Fruit fly (Drosophila melanogaster) whole organism, embryonic: Measurements from ENCODE around the gene mthl14.

ENCODE experiments used
- B-H2 ChIP-seq: fragments of 200-800 bp; sonication (Bioruptor generic); optimal IDR thresholded peaks from 2 replicates; lab custom pipeline; 2018; ENCODE audit warnings: missing biosample characterization, mild to moderate bottlenecking, missing genetic modification characterization
- Blimp-1 ChIP-seq: fragments of 200-800 bp; sonication (Bioruptor generic); optimal IDR thresholded peaks from 3 replicates; lab custom pipeline; 2018; ENCODE audit warnings: missing biosample characterization, missing genetic modification characterization, mild to moderate bottlenecking, moderate library complexity, missing genetic modification reagents
- CG10147 ChIP-seq: fragments of 200-800 bp; sonication (Bioruptor generic); optimal IDR thresholded peaks from 2 replicates; lab custom pipeline; 2019; ENCODE audit warnings: missing biosample characterization, mild to moderate bottlenecking, missing genetic modification characterization, moderate library complexity
- CG10321 ChIP-seq: fragments of 200-800 bp; sonication (Bioruptor generic); IDR thresholded peaks from 2 replicates; pipeline ENCODE4 v1.3.6; 2022; ENCODE audit warnings: missing biosample characterization, missing genetic modification characterization
- CG10565 ChIP-seq: fragments of 200-800 bp; sonication (Bioruptor generic); optimal IDR thresholded peaks from 3 replicates; lab custom pipeline; 2016; ENCODE audit warnings: missing biosample characterization, mild to moderate bottlenecking, missing genetic modification characterization
- CG12299 ChIP-seq: fragments of 200-800 bp; sonication (Bioruptor generic); optimal IDR thresholded peaks from 2 replicates; lab custom pipeline; 2018; ENCODE audit warnings: missing biosample characterization, mild to moderate bottlenecking, missing genetic modification characterization
- CG13775 ChIP-seq: fragments of 200-800 bp; sonication (Bioruptor generic); optimal IDR thresholded peaks from 3 replicates; lab custom pipeline; 2017; ENCODE audit warnings: missing biosample characterization, mild to moderate bottlenecking, missing genetic modification characterization
- CG1602 ChIP-seq: fragments of 200-800 bp; sonication (Bioruptor generic); optimal IDR thresholded peaks from 3 replicates; lab custom pipeline; 2016; ENCODE audit warnings: missing biosample characterization, missing genetic modification characterization
- CG16779 ChIP-seq: fragments of 200-800 bp; sonication (Bioruptor generic); IDR thresholded peaks from 2 replicates; pipeline ENCODE4 v1.3.6; 2022; ENCODE audit warnings: missing biosample characterization, missing genetic modification characterization
- CG18764 ChIP-seq: fragments of 200-800 bp; sonication (Bioruptor generic); optimal IDR thresholded peaks from 3 replicates; lab custom pipeline; 2016; ENCODE audit warnings: missing biosample characterization, missing genetic modification characterization
- CG2129 ChIP-seq: fragments of 200-800 bp; sonication (Bioruptor generic); IDR thresholded peaks from 2 replicates; pipeline ENCODE4 v1.3.6; 2022; ENCODE audit warnings: missing biosample characterization, missing genetic modification characterization; ENCODE audit not compliant: partially characterized antibody
- CG30020 ChIP-seq: fragments of 200-800 bp; optimal IDR thresholded peaks from 2 replicates; lab custom pipeline; 2019; ENCODE audit warnings: missing biosample characterization, mild to moderate bottlenecking, missing genetic modification characterization, moderate library complexity
- CG4282 ChIP-seq: fragments of 200-800 bp; sonication (Bioruptor generic); optimal IDR thresholded peaks from 2 replicates; lab custom pipeline; 2016; ENCODE audit warnings: missing biosample characterization, missing genetic modification characterization
- CG6175 ChIP-seq: fragments of 200-800 bp; sonication (Bioruptor generic); IDR thresholded peaks from 3 replicates; pipeline ENCODE4 v1.3.6; 2022; ENCODE audit warnings: missing biosample characterization, missing genetic modification characterization
- CG8359 ChIP-seq: fragments of 200-800 bp; sonication (Bioruptor generic); optimal IDR thresholded peaks from 2 replicates; lab custom pipeline; 2017; ENCODE audit warnings: missing biosample characterization, mild to moderate bottlenecking, missing genetic modification characterization, borderline replicate concordance
- CG9797 ChIP-seq: fragments of 200-800 bp; sonication (Bioruptor generic); optimal IDR thresholded peaks from 3 replicates; lab custom pipeline; 2018; ENCODE audit warnings: missing biosample characterization, mild to moderate bottlenecking, missing genetic modification characterization
- CG9876 ChIP-seq: fragments of 200-800 bp; sonication (Bioruptor generic); optimal IDR thresholded peaks from 2 replicates; lab custom pipeline; 2016; ENCODE audit warnings: missing biosample characterization, missing genetic modification characterization
- Dip2 ChIP-seq: fragments of 200-800 bp; sonication (Bioruptor generic); IDR thresholded peaks from 2 replicates; pipeline ENCODE4 v1.3.6; 2022; ENCODE audit warnings: missing biosample characterization, missing genetic modification characterization
- E2f1 ChIP-seq: fragments of 200-800 bp; sonication (Bioruptor generic); IDR thresholded peaks from 2 replicates; pipeline ENCODE4 v1.3.6; 2022; ENCODE audit warnings: missing biosample characterization, missing genetic modification characterization
- ERR ChIP-seq: fragments of 200-800 bp; sonication (Bioruptor generic); optimal IDR thresholded peaks from 2 replicates; lab custom pipeline; 2016; ENCODE audit warnings: missing biosample characterization, missing genetic modification characterization
- Elba2 ChIP-seq: fragments of 200-800 bp; sonication (Bioruptor generic); optimal IDR thresholded peaks from 3 replicates; lab custom pipeline; 2016; ENCODE audit warnings: missing biosample characterization, missing genetic modification characterization
- Ets97D ChIP-seq: fragments of 200-800 bp; sonication (Bioruptor generic); optimal IDR thresholded peaks from 3 replicates; lab custom pipeline; 2016; ENCODE audit warnings: missing biosample characterization, missing genetic modification characterization
- MESR4 ChIP-seq: fragments of 200-800 bp; sonication (Bioruptor generic); optimal IDR thresholded peaks from 2 replicates; lab custom pipeline; 2018; ENCODE audit warnings: missing biosample characterization, mild to moderate bottlenecking, missing genetic modification characterization, moderate library complexity
- Mrtf ChIP-seq: fragments of 200-800 bp; sonication (Bioruptor generic); IDR thresholded peaks from 3 replicates; pipeline ENCODE4 v1.3.6; 2022; ENCODE audit warnings: missing biosample characterization, missing genetic modification characterization
- Nf-YB ChIP-seq: fragments of 200-800 bp; sonication (Bioruptor generic); optimal IDR thresholded peaks from 3 replicates; lab custom pipeline; 2019; ENCODE audit warnings: missing biosample characterization, mild to moderate bottlenecking, missing genetic modification characterization, moderate library complexity
- Ssrp ChIP-seq: fragments of 200-800 bp; sonication (Bioruptor generic); optimal IDR thresholded peaks from 2 replicates; lab custom pipeline; 2018; ENCODE audit warnings: missing biosample characterization, mild to moderate bottlenecking, missing genetic modification characterization, moderate library complexity
- Xrp1 ChIP-seq: fragments of 200-800 bp; sonication (Bioruptor generic); IDR thresholded peaks from 2 replicates; pipeline ENCODE4 v1.3.6; 2022; ENCODE audit warnings: missing biosample characterization, missing genetic modification characterization
- abd-A ChIP-seq: fragments of 200-800 bp; sonication (Bioruptor generic); optimal IDR thresholded peaks from 3 replicates; lab custom pipeline; 2019; ENCODE audit warnings: missing biosample characterization, mild to moderate bottlenecking, missing genetic modification characterization, moderate library complexity
- bcd ChIP-seq: fragments of 200-800 bp; sonication (Bioruptor generic); optimal IDR thresholded peaks from 2 replicates; lab custom pipeline; 2017; ENCODE audit warnings: missing biosample characterization, mild to moderate bottlenecking, missing genetic modification characterization
- bsh ChIP-seq, 2 experiments: fragments of 200-800 bp; sonication (Bioruptor generic); optimal IDR thresholded peaks; 2 replicates each; lab custom pipeline; 2017 to 2018; ENCODE audit warnings: mild to moderate bottlenecking in 2 of 2, missing biosample characterization in 2 of 2, missing genetic modification characterization in 2 of 2, moderate library complexity in 1 of 2
- cad ChIP-seq: fragments of >200 bp; optimal IDR thresholded peaks from 2 replicates; lab custom pipeline; 2017; ENCODE audit warnings: missing biosample characterization, missing genetic modification characterization
- cas ChIP-seq: fragments of 200-800 bp; sonication (Bioruptor generic); IDR thresholded peaks from 2 replicates; pipeline ENCODE4 v1.3.6; 2022; ENCODE audit warnings: missing biosample characterization, missing genetic modification characterization
- crc ChIP-seq: fragments of 200-800 bp; sonication (Bioruptor generic); optimal IDR thresholded peaks from 2 replicates; lab custom pipeline; 2016; ENCODE audit warnings: missing biosample characterization, missing genetic modification characterization
- cwo ChIP-seq: fragments of 200-800 bp; sonication (Bioruptor generic); optimal IDR thresholded peaks from 3 replicates; lab custom pipeline; 2017; ENCODE audit warnings: missing biosample characterization, missing genetic modification characterization, mild to moderate bottlenecking, moderate library complexity, missing genetic modification reagents
- en ChIP-seq: fragments of 200-800 bp; sonication (Bioruptor generic); optimal IDR thresholded peaks from 2 replicates; lab custom pipeline; 2016; ENCODE audit warnings: missing biosample characterization, missing genetic modification characterization
- fd3F ChIP-seq: fragments of 200-800 bp; sonication (Bioruptor generic); optimal IDR thresholded peaks from 2 replicates; lab custom pipeline; 2018; ENCODE audit warnings: missing biosample characterization, mild to moderate bottlenecking, missing genetic modification characterization, moderate library complexity
- grn ChIP-seq: fragments of 200-800 bp; sonication (Bioruptor generic); optimal IDR thresholded peaks from 3 replicates; lab custom pipeline; 2017; ENCODE audit warnings: missing biosample characterization, missing genetic modification characterization
- gro ChIP-seq: fragments of 200-800 bp; sonication (Bioruptor generic); optimal IDR thresholded peaks from 2 replicates; lab custom pipeline; 2016; ENCODE audit warnings: missing biosample characterization, missing genetic modification characterization
- jumu ChIP-seq: fragments of 200-800 bp; sonication (Bioruptor generic); optimal IDR thresholded peaks from 3 replicates; lab custom pipeline; 2016; ENCODE audit warnings: missing biosample characterization, missing genetic modification characterization
- nau ChIP-seq: fragments of 200-800 bp; sonication (Bioruptor generic); optimal IDR thresholded peaks from 3 replicates; lab custom pipeline; 2017; ENCODE audit warnings: missing biosample characterization, mild to moderate bottlenecking, missing genetic modification characterization, missing genetic modification reagents
- nom ChIP-seq: fragments of 200-800 bp; sonication (Bioruptor generic); optimal IDR thresholded peaks from 2 replicates; lab custom pipeline; 2017; ENCODE audit warnings: missing biosample characterization, missing genetic modification characterization, mild to moderate bottlenecking, moderate library complexity, missing genetic modification reagents
- otp ChIP-seq: fragments of 200-800 bp; sonication (Bioruptor generic); IDR thresholded peaks from 3 replicates; pipeline ENCODE4, ENCODE4 v1.3.6; 2022; ENCODE audit warnings: missing biosample characterization, missing genetic modification characterization
- prd ChIP-seq, 3 experiments: fragments of >200 bp in 2 of 3; fragments of 200-800 bp in 1 of 3; sonication (Bioruptor generic) in 1 of 3; optimal IDR thresholded peaks in 2 of 3; IDR thresholded peaks in 1 of 3; 2 replicates in 2 of 3; 3 replicates in 1 of 3; pipeline versions ENCODE4 v1.3.6 to Lab custom; 2017 to 2022; ENCODE audit warnings: missing biosample characterization in 1 of 3, missing genetic modification characterization in 1 of 3
- psq ChIP-seq: fragments of 200-800 bp; sonication (Bioruptor generic); optimal IDR thresholded peaks from 2 replicates; lab custom pipeline; 2017; ENCODE audit warnings: missing biosample characterization, missing genetic modification characterization
- sens ChIP-seq: fragments of 200-800 bp; sonication (Bioruptor generic); peaks from one replicate; lab custom pipeline; 2016; ENCODE audit warnings: missing biosample characterization, missing genetic modification characterization
- tna ChIP-seq: fragments of 200-800 bp; sonication (Bioruptor generic); IDR thresholded peaks from 2 replicates; pipeline ENCODE4 v1.3.6; 2022; ENCODE audit warnings: missing biosample characterization, missing genetic modification characterization; ENCODE audit not compliant: partially characterized antibody
- toy ChIP-seq: fragments of 200-800 bp; sonication (Bioruptor generic); IDR thresholded peaks from 2 replicates; pipeline ENCODE4 v1.3.6; 2022; ENCODE audit warnings: missing biosample characterization, missing genetic modification characterization
- tx ChIP-seq: fragments of 200-800 bp; sonication (Bioruptor generic); optimal IDR thresholded peaks from 2 replicates; lab custom pipeline; 2016; ENCODE audit warnings: missing biosample characterization, missing genetic modification characterization

The mthl14 gene

DNA sequence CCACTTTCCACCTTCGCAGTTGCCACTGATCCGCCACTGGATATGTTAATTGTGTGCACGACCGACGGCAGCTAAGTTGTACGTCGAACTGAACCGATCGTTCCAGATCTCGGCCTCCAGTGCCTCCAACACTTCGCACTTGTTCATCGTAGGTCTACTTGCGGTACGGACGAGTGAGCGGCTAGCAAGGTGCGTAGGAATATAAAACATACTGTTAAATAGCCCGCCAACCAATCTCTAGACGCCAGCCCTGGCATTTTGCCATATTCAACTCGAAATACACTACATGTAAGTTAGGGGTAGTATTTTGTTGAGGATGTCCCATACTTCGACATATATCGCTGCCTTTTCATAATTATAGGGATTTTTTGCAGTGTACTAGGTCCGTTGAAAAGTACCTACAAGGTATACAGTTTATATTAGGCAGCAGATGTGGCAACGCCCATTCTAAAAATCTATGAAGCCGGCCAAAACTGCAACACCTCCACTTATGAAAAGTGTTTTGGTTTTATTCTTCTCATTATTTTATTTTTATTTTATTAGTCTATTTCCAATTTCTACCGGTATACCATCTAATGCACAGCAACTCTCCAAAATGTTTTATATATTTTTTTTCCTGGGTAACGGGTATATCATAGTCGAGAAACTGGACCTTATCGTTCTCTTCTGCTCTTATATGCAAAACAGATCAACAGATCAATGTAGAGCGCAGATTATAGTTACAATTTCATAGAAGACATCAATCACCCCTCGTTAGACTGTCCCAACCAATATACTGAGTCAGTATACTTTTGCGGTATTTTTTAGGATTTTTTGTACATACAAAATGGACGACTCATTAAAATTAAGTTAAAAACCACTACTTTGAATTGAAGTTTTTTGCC is 24.0 kb upstream of the mthl14 start, which contains the start of the genes pyx and CG33229 (continued):
- TF ChIP-seq CG8359 (GFP tag; lab: Kevin White, UChicago) (peak; percentile 77), abd-A (tag; lab: Kevin White, UChicago) (no peak), Elba2 (GFP tag; lab: Kevin White, UChicago) (no peak), nau (GFP tag; lab: Kevin White, UChicago) (no peak), toy (GFP tag; lab: Robert Waterston, UW) (peak; percentile 55; the same call in 1 of the 2 replicates), grn (GFP tag; lab: Kevin White, UChicago) (peak; percentile 21), en (GFP tag; lab: Kevin White, UChicago) (peak; percentile 36), sens (peak; percentile 96), fd3F (GFP tag; lab: Kevin White, UChicago) (peak; percentile 81), crc (GFP tag; lab: Kevin White, UChicago) (peak; percentile 60), prd (optimal IDR thresholded peaks at IDR 0.05; lab: Kevin White, UChicago) (no peak), prd (GFP tag; IDR thresholded peaks at IDR 0.05; lab: Robert Waterston, UW) (peak; percentile 83), Blimp-1 (GFP tag; lab: Kevin White, UChicago) (no peak), Dip2 (0 out of 2 replicates have a peak, but pooled peaks have one; percentile 21), tna (GFP tag; lab: Robert Waterston, UW) (no peak; the same call in 1 of the 2 replicates), CG9797 (GFP tag; lab: Kevin White, UChicago) (peak; percentile 20), CG10321 (GFP tag; lab: Robert Waterston, UW) (peak; percentile 5; the same call in 1 of the 2 replicates), gro (GFP tag; lab: Kevin White, UChicago) (peak; percentile 75), Xrp1 (GFP tag; lab: Robert Waterston, UW) (peak; percentile 59), CG13775 (peak; percentile 90), ERR (GFP tag; lab: Kevin White, UChicago) (no peak), bsh (GFP tag; optimal IDR thresholded peaks at IDR 0.05; lab: Kevin White, UChicago) (peak; percentile 46 to 75), CG10147 (GFP tag; lab: Kevin White, UChicago) (peak; percentile 92), CG2129 (GFP tag; lab: Robert Waterston, UW) (no peak), CG16779 (GFP tag; lab: Robert Waterston, UW) (peak; percentile 85), CG4282 (GFP tag; lab: Kevin White, UChicago) (no peak), jumu (GFP tag; lab: Kevin White, UChicago) (peak; percentile 70), E2f1 (GFP tag; lab: Robert Waterston, UW) (peak; percentile 75), CG30020 (tag; lab: Kevin White, UChicago) (peak; percentile 59), cwo (GFP tag; lab: Kevin White, UChicago) (peak; percentile 72), CG1602 (GFP tag; lab: Kevin White, UChicago) (peak; percentile 86), B-H2 (GFP tag; lab: Kevin White, UChicago) (peak; percentile 93), CG12299 (tag; lab: Kevin White, UChicago) (peak; percentile 35), Mrtf (GFP tag; lab: Robert Waterston, UW) (peak; percentile 85), psq (GFP tag; lab: Kevin White, UChicago) (peak; percentile 50), cas (GFP tag; lab: Robert Waterston, UW) (peak; percentile 88), nom (GFP tag; lab: Kevin White, UChicago) (peak; percentile 7), tx (GFP tag; lab: Kevin White, UChicago) (peak; percentile 82), bcd (GFP tag; lab: Kevin White, UChicago) (peak; percentile 86), CG9876 (peak; percentile 78), CG6175 (GFP tag; lab: Robert Waterston, UW) (peak; percentile 61; the same call in 1 of the 3 replicates), Ssrp (tag; lab: Kevin White, UChicago) (peak; percentile 82), Nf-YB (GFP tag; lab: Kevin White, UChicago) (peak; percentile 61), MESR4 (no peak), otp (GFP tag; lab: Robert Waterston, UW) (no peak), Ets97D (GFP tag; lab: Kevin White, UChicago) (peak; percentile 70), CG18764 (peak; percentile 77), CG10565 (peak; percentile 32), cad (GFP tag; lab: Kevin White, UChicago) (no peak)
